Comparison of ENCODE assay signal across 2 worm cellular contexts in genomic region chrIII:3197904-3198303, ce11.
A peak's percentile ranks its signal among the peaks of the same experiment; 100 is the strongest.
TF ChIP-seq lines count a peak whose summit lies in the region.

No protein-coding gene starts in this region.

TF ChIP-seq in whole organism, L4 larva, 104 proteins besides CTCF, POLR2A, EP300 and RAD21:
- TF ChIP-seq aha-1 (tag; lab: Kevin White, UChicago) (peak; percentile 42), set-16 (GFP tag; IDR thresholded peaks at IDR 0.05; lab: Robert Waterston, UW) (peak; percentile 12; the same call in 1 of the 2 replicates), ceh-20 (GFP tag; IDR thresholded peaks at IDR 0.05; lab: Robert Waterston, UW) (no peak)
TF ChIP-seq in whole organism, L4 larva: peak in this region for 2.

TF ChIP-seq in whole organism, young adult, 124 proteins besides CTCF, POLR2A, EP300 and RAD21:
- TF ChIP-seq Y67H2A.10 (GFP tag; conservative IDR thresholded peaks at IDR 0.05; lab: Robert Waterston, UW) (no peak), lin-35 (GFP tag; optimal IDR thresholded peaks at IDR 0.05; lab: Kevin White, UChicago) (no peak), attf-5 (GFP tag; optimal IDR thresholded peaks at IDR 0.05; lab: Kevin White, UChicago) (no peak), F57A8.1 (GFP tag; optimal IDR thresholded peaks at IDR 0.05; lab: Kevin White, UChicago) (no peak), ceh-58 (GFP tag; IDR thresholded peaks at IDR 0.05; lab: Robert Waterston, UW) (no peak), hmg-1.2 (GFP tag; IDR thresholded peaks at IDR 0.05; lab: Robert Waterston, UW) (peak; percentile 93), sdz-38 (tag; optimal IDR thresholded peaks at IDR 0.05; lab: Kevin White, UChicago) (no peak)
